Fruit fly (Drosophila melanogaster) whole organism, embryonic: ENCODE results near the gene CG43347.
A peak's percentile ranks its signal among the peaks of the same experiment; 100 is the strongest.

Experiments used
- Ada2b ChIP-seq: fragments of 200-800 bp; sonication (Bioruptor generic); IDR thresholded peaks from 2 replicates; pipeline ENCODE4 v1.3.6; 2022; ENCODE audit warnings: missing biosample characterization, missing genetic modification characterization
- Atf6 ChIP-seq: fragments of 200-800 bp; sonication (Bioruptor generic); IDR thresholded peaks from 2 replicates; pipeline ENCODE4 v1.3.6; 2022; ENCODE audit warnings: missing biosample characterization, missing genetic modification characterization
- CG10462 ChIP-seq: fragments of 200-800 bp; sonication (Bioruptor generic); optimal IDR thresholded peaks from 2 replicates; lab custom pipeline; 2016; ENCODE audit warnings: missing biosample characterization, missing genetic modification characterization
- CG10565 ChIP-seq: fragments of 200-800 bp; sonication (Bioruptor generic); optimal IDR thresholded peaks from 3 replicates; lab custom pipeline; 2016; ENCODE audit warnings: missing biosample characterization, mild to moderate bottlenecking, missing genetic modification characterization
- CG10979 ChIP-seq: fragments of 200-800 bp; sonication (Bioruptor generic); optimal IDR thresholded peaks from 2 replicates; lab custom pipeline; 2018; ENCODE audit warnings: missing biosample characterization, mild to moderate bottlenecking, missing genetic modification characterization, moderate library complexity
- CG11093 ChIP-seq: fragments of 200-800 bp; sonication (Bioruptor generic); IDR thresholded peaks from 3 replicates; pipeline ENCODE4 v1.3.6; 2022; ENCODE audit warnings: missing biosample characterization, missing genetic modification characterization
- CG11247 ChIP-seq: fragments of 200-800 bp; sonication (Bioruptor generic); IDR thresholded peaks from 2 replicates; pipeline ENCODE4 v1.3.6; 2022; ENCODE audit warnings: missing biosample characterization, missing genetic modification characterization
- CG11560 ChIP-seq: fragments of 200-800 bp; sonication (Bioruptor generic); IDR thresholded peaks from 3 replicates; pipeline ENCODE4 v1.3.6; 2022; ENCODE audit warnings: missing biosample characterization, missing genetic modification characterization
- CG12659 ChIP-seq: fragments of 200-800 bp; sonication (Bioruptor generic); optimal IDR thresholded peaks from 3 replicates; lab custom pipeline; 2017; ENCODE audit warnings: mild to moderate bottlenecking, missing biosample characterization, missing genetic modification reagents, missing genetic modification characterization
- CG13624 ChIP-seq: fragments of 200-800 bp; sonication (Bioruptor generic); optimal IDR thresholded peaks from 2 replicates; lab custom pipeline; 2016; ENCODE audit warnings: missing biosample characterization, missing genetic modification characterization
- CG15514 ChIP-seq: fragments of 200-800 bp; sonication (Bioruptor generic); optimal IDR thresholded peaks from 3 replicates; lab custom pipeline; 2017; ENCODE audit warnings: missing biosample characterization, missing genetic modification characterization, mild to moderate bottlenecking, moderate library complexity, missing genetic modification reagents
- CG17385 ChIP-seq: fragments of 200-800 bp; sonication (Bioruptor generic); optimal IDR thresholded peaks from 3 replicates; lab custom pipeline; 2018; ENCODE audit warnings: missing biosample characterization, mild to moderate bottlenecking, missing genetic modification characterization
- CG2875 ChIP-seq: fragments of 200-800 bp; sonication (Bioruptor generic); optimal IDR thresholded peaks from 2 replicates; lab custom pipeline; 2017; ENCODE audit warnings: missing biosample characterization, mild to moderate bottlenecking, missing genetic modification characterization, missing genetic modification reagents
- CG2889 ChIP-seq: fragments of 200-800 bp; sonication (Bioruptor generic); IDR thresholded peaks from 3 replicates; pipeline ENCODE4 v1.3.6; 2022; ENCODE audit warnings: missing biosample characterization, missing genetic modification characterization
- CG30403 ChIP-seq: fragments of 200-800 bp; sonication (Bioruptor generic); optimal IDR thresholded peaks from 3 replicates; lab custom pipeline; 2016; ENCODE audit warnings: missing biosample characterization, missing genetic modification characterization
- CG3163 ChIP-seq: fragments of 200-800 bp; sonication (Bioruptor generic); optimal IDR thresholded peaks from 3 replicates; lab custom pipeline; 2016; ENCODE audit warnings: missing biosample characterization, missing genetic modification characterization
- CG5245 ChIP-seq: fragments of 200-800 bp; sonication (Bioruptor generic); optimal IDR thresholded peaks from 3 replicates; lab custom pipeline; 2016; ENCODE audit warnings: missing biosample characterization, missing genetic modification characterization
- CG6813 ChIP-seq: fragments of 200-800 bp; sonication (Bioruptor generic); optimal IDR thresholded peaks from 2 replicates; lab custom pipeline; 2017; ENCODE audit warnings: missing biosample characterization, missing genetic modification characterization, mild to moderate bottlenecking, moderate library complexity, missing genetic modification reagents
- CG7556 ChIP-seq: fragments of 200-800 bp; sonication (Bioruptor generic); optimal IDR thresholded peaks from 2 replicates; lab custom pipeline; 2017; ENCODE audit warnings: missing biosample characterization, mild to moderate bottlenecking, missing genetic modification characterization
- CG8924 ChIP-seq: fragments of 200-800 bp; optimal IDR thresholded peaks from 3 replicates; lab custom pipeline; 2019; ENCODE audit warnings: missing biosample characterization, mild to moderate bottlenecking, missing genetic modification characterization, moderate library complexity
- CG9797 ChIP-seq: fragments of 200-800 bp; sonication (Bioruptor generic); optimal IDR thresholded peaks from 3 replicates; lab custom pipeline; 2018; ENCODE audit warnings: missing biosample characterization, mild to moderate bottlenecking, missing genetic modification characterization
- CG9876 ChIP-seq: fragments of 200-800 bp; sonication (Bioruptor generic); optimal IDR thresholded peaks from 2 replicates; lab custom pipeline; 2016; ENCODE audit warnings: missing biosample characterization, missing genetic modification characterization
- CTCF ChIP-seq: fragments of 200-800 bp; sonication (Bioruptor generic); optimal IDR thresholded peaks from 2 replicates; lab custom pipeline; 2017; ENCODE audit warnings: missing biosample characterization, mild to moderate bottlenecking, missing genetic modification characterization, moderate library complexity
- CrebB ChIP-seq: fragments of 200-800 bp; sonication (Bioruptor generic); optimal IDR thresholded peaks from 3 replicates; lab custom pipeline; 2018; ENCODE audit warnings: missing biosample characterization, mild to moderate bottlenecking, missing genetic modification characterization
- Dek ChIP-seq: fragments of 200-800 bp; sonication (Bioruptor generic); optimal IDR thresholded peaks from 3 replicates; lab custom pipeline; 2019; ENCODE audit warnings: missing biosample characterization, mild to moderate bottlenecking, missing genetic modification characterization, moderate library complexity
- ERR ChIP-seq: fragments of 200-800 bp; sonication (Bioruptor generic); optimal IDR thresholded peaks from 2 replicates; lab custom pipeline; 2016; ENCODE audit warnings: missing biosample characterization, missing genetic modification characterization
- Eip74EF ChIP-seq, 2 experiments: fragments of 200-800 bp in 1 of 2; fragments of >200 bp in 1 of 2; sonication (Bioruptor generic) in 1 of 2; optimal IDR thresholded peaks; 2 replicates each; lab custom pipeline; 2017 to 2019; ENCODE audit warnings: missing biosample characterization in 2 of 2, missing genetic modification characterization in 2 of 2, mild to moderate bottlenecking in 1 of 2, moderate library complexity in 1 of 2
- Fer2 ChIP-seq: fragments of 200-800 bp; sonication (Bioruptor generic); optimal IDR thresholded peaks from 2 replicates; lab custom pipeline; 2018; ENCODE audit warnings: missing biosample characterization, mild to moderate bottlenecking, missing genetic modification characterization, moderate library complexity
- Gug ChIP-seq: fragments of 200-800 bp; sonication (Bioruptor generic); IDR thresholded peaks from 4 replicates; pipeline ENCODE4 v1.3.6; 2022; ENCODE audit warnings: missing biosample characterization, missing genetic modification characterization
- HLHmδ ChIP-seq: fragments of 200-800 bp; sonication (Bioruptor generic); optimal IDR thresholded peaks from 2 replicates; lab custom pipeline; 2018; ENCODE audit warnings: missing biosample characterization, mild to moderate bottlenecking, missing genetic modification characterization, moderate library complexity
- Hand ChIP-seq: fragments of 200-800 bp; sonication (Bioruptor generic); optimal IDR thresholded peaks from 2 replicates; lab custom pipeline; 2017; ENCODE audit warnings: mild to moderate bottlenecking, missing biosample characterization, missing genetic modification reagents, missing genetic modification characterization
- Hmr ChIP-seq: fragments of 200-800 bp; sonication (Bioruptor generic); optimal IDR thresholded peaks from 3 replicates; lab custom pipeline; 2017; ENCODE audit warnings: mild to moderate bottlenecking, missing biosample characterization, missing genetic modification reagents, missing genetic modification characterization
- Myb ChIP-seq: fragments of 200-800 bp; sonication (Bioruptor generic); optimal IDR thresholded peaks from 2 replicates; lab custom pipeline; 2016; ENCODE audit warnings: missing biosample characterization, missing genetic modification characterization
- Sox100B ChIP-seq: fragments of 200-800 bp; sonication (Bioruptor generic); optimal IDR thresholded peaks from 3 replicates; lab custom pipeline; 2018; ENCODE audit warnings: missing biosample characterization, mild to moderate bottlenecking, missing genetic modification characterization
- Sry-β ChIP-seq: fragments of 200-800 bp; sonication (Bioruptor generic); optimal IDR thresholded peaks from 2 replicates; lab custom pipeline; 2018; ENCODE audit warnings: missing biosample characterization, mild to moderate bottlenecking, missing genetic modification characterization, moderate library complexity
- Taf1 ChIP-seq: fragments of 200-800 bp; sonication (Bioruptor generic); IDR thresholded peaks from 2 replicates; pipeline ENCODE4 v1.3.6; 2022; ENCODE audit warnings: missing biosample characterization, missing genetic modification characterization
- YL-1 ChIP-seq: fragments of 200-800 bp; sonication (Bioruptor generic); optimal IDR thresholded peaks from 3 replicates; lab custom pipeline; 2017; ENCODE audit warnings: missing biosample characterization, mild to moderate bottlenecking, missing genetic modification characterization
- amos ChIP-seq: fragments of 200-800 bp; sonication (Bioruptor generic); IDR thresholded peaks from 2 replicates; pipeline ENCODE4 v1.3.6; 2022; ENCODE audit warnings: missing biosample characterization, missing genetic modification characterization; ENCODE audit not compliant: partially characterized antibody
- bigmax ChIP-seq: fragments of 200-800 bp; sonication (Bioruptor generic); optimal IDR thresholded peaks from 2 replicates; lab custom pipeline; 2018; ENCODE audit warnings: missing biosample characterization, mild to moderate bottlenecking, missing genetic modification characterization
- dimm ChIP-seq: fragments of 200-800 bp; sonication (Bioruptor generic); IDR thresholded peaks from 2 replicates; pipeline ENCODE4 v1.3.6; 2022; ENCODE audit warnings: missing biosample characterization, missing genetic modification characterization
- dysf ChIP-seq: fragments of 200-800 bp; sonication (Bioruptor generic); IDR thresholded peaks from 3 replicates; pipeline ENCODE4 v1.3.6; 2022; ENCODE audit warnings: missing biosample characterization, missing genetic modification characterization
- lola ChIP-seq, 3 experiments: fragments of >200 bp in 2 of 3; fragments of 200-800 bp in 1 of 3; sonication (Bioruptor generic) in 1 of 3; optimal IDR thresholded peaks; 2 replicates each; lab custom pipeline; 2017 to 2019; ENCODE audit warnings: missing biosample characterization in 3 of 3, missing genetic modification characterization in 3 of 3, mild to moderate bottlenecking in 1 of 3, moderate library complexity in 1 of 3
- nerfin-1 ChIP-seq: fragments of 200-800 bp; sonication (Bioruptor generic); optimal IDR thresholded peaks from 3 replicates; lab custom pipeline; 2019; ENCODE audit warnings: missing biosample characterization, mild to moderate bottlenecking, missing genetic modification characterization, moderate library complexity
- pita ChIP-seq: fragments of 200-800 bp; sonication (Bioruptor generic); optimal IDR thresholded peaks from 2 replicates; lab custom pipeline; 2017; ENCODE audit warnings: missing biosample characterization, mild to moderate bottlenecking, missing genetic modification characterization
- pum ChIP-seq: fragments of 200-800 bp; sonication (Bioruptor generic); optimal IDR thresholded peaks from 2 replicates; lab custom pipeline; 2016; ENCODE audit warnings: missing biosample characterization, missing genetic modification characterization
- salm ChIP-seq: fragments of 200-800 bp; sonication (Bioruptor generic); optimal IDR thresholded peaks from 2 replicates; lab custom pipeline; 2018; ENCODE audit warnings: missing biosample characterization, mild to moderate bottlenecking, missing genetic modification characterization
- unc-4 ChIP-seq: fragments of 200-800 bp; sonication (Bioruptor generic); IDR thresholded peaks from 2 replicates; pipeline ENCODE4 v1.3.6; 2022; ENCODE audit warnings: missing biosample characterization, missing genetic modification characterization; ENCODE audit not compliant: partially characterized antibody
- vnd ChIP-seq: fragments of 200-800 bp; sonication (Bioruptor generic); IDR thresholded peaks from 3 replicates; pipeline ENCODE4 v1.3.6; 2022; ENCODE audit warnings: missing biosample characterization, missing genetic modification characterization; ENCODE audit not compliant: partially characterized antibody
- zen2 ChIP-seq: fragments of 200-800 bp; sonication (Bioruptor generic); IDR thresholded peaks from 3 replicates; pipeline ENCODE4 v1.3.6; 2022; ENCODE audit warnings: missing biosample characterization, missing genetic modification characterization; ENCODE audit not compliant: partially characterized antibody

The CG43347 gene

DNA sequence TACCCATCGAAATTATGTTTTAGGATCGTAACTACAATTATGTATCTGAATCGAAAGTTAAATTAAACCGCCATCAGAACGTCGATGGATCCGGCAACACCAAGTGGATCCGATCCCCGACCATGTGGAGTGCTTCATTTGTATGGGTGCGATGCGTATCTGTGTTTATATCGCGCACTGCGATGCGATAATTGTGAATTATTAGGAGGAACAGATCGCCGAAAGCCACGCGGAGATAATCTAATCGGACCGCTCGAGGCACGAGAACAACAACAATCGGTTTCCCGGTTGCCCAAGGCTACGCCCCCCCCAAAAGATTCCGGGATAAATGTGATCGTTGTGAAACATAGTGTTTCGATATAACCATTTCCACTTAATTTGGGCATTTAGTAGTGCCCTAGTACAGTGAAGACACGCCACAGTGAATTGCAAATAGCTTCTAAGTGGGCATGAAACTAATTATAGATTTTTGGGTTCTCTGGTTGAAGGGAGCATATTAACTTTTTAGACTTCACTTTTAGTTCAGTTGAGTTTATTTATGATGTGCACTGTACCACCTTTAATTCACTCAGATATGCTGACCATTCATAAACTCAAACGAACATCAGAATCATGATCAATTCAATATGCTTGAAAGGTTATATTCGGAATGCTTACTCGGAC lies 19.6 kb downstream of the CG43347 start (continued):
- TF ChIP-seq HLHmδ (no peak), CG13624 (GFP tag; lab: Kevin White, UChicago) (peak; percentile 39), CG15514 (GFP tag; lab: Kevin White, UChicago) (peak; percentile 12), CG9797 (GFP tag; lab: Kevin White, UChicago) (no peak), Sox100B (GFP tag; lab: Kevin White, UChicago) (no peak), Myb (GFP tag; lab: Kevin White, UChicago) (no peak), vnd (GFP tag; lab: Robert Waterston, UW) (no peak), Atf6 (GFP tag; lab: Robert Waterston, UW) (peak; percentile 47), Fer2 (tag; lab: Kevin White, UChicago) (no peak), CG2875 (GFP tag; lab: Kevin White, UChicago) (no peak), Dek (tag; lab: Kevin White, UChicago) (peak; percentile 9), CG9876 (GFP tag; lab: Kevin White, UChicago) (no peak), Gug (peak; percentile 69; the same call in 3 of the 4 replicates), Taf1 (GFP tag; lab: Robert Waterston, UW) (peak; percentile 29; the same call in 1 of the 2 replicates), lola (GFP tag; optimal IDR thresholded peaks at IDR 0.05; lab: Kevin White, UChicago) (no peak), nerfin-1 (no peak), CG2889 (GFP tag; lab: Robert Waterston, UW) (peak; percentile 60; the same call in 2 of the 3 replicates), Hand (GFP tag; lab: Kevin White, UChicago) (no peak), YL-1 (GFP tag; lab: Kevin White, UChicago) (no peak), CrebB (tag; lab: Kevin White, UChicago) (no peak), Eip74EF (GFP tag; optimal IDR thresholded peaks at IDR 0.05; lab: Kevin White, UChicago) (peak in 1 of 2 experiments; percentile 7), dimm (GFP tag; lab: Robert Waterston, UW) (no peak), CG30403 (peak; percentile 41), ERR (GFP tag; lab: Kevin White, UChicago) (peak; percentile 39), CG12659 (GFP tag; lab: Kevin White, UChicago) (peak; percentile 19), pita (GFP tag; lab: Kevin White, UChicago) (no peak), pum (GFP tag; lab: Kevin White, UChicago) (peak; percentile 23), CG11093 (GFP tag; lab: Robert Waterston, UW) (peak; percentile 73), Hmr (GFP tag; lab: Kevin White, UChicago) (peak; percentile 45), CG3163 (GFP tag; lab: Kevin White, UChicago) (no peak), CG10565 (GFP tag; lab: Kevin White, UChicago) (no peak), CTCF (GFP tag; lab: Kevin White, UChicago) (no peak), CG11247 (GFP tag; lab: Robert Waterston, UW) (no peak), CG10979 (tag; lab: Kevin White, UChicago) (peak; percentile 33), unc-4 (GFP tag; lab: Robert Waterston, UW) (no peak), CG6813 (GFP tag; lab: Kevin White, UChicago) (no peak), salm (tag; lab: Kevin White, UChicago) (no peak), bigmax (no peak), amos (no peak), CG7556 (no peak), CG11560 (tag; lab: Robert Waterston, UW) (no peak), dysf (peak; percentile 72), Sry-β (GFP tag; lab: Kevin White, UChicago) (no peak), CG17385 (peak; percentile 36), CG8924 (tag; lab: Kevin White, UChicago) (peak; percentile 23), Ada2b (GFP tag; lab: Robert Waterston, UW) (peak; percentile 71), CG5245 (peak; percentile 32), zen2 (GFP tag; lab: Robert Waterston, UW) (no peak), CG10462 (no peak)
